Fruit fly (Drosophila melanogaster) whole organism, adult: ENCODE measurements around the gene MnM.

Source experiments
- CG11617 ChIP-seq: fragments of 200-800 bp; sonication (Bioruptor generic); optimal IDR thresholded peaks from 2 replicates; lab custom pipeline; 2017; ENCODE audit warnings: mild to moderate bottlenecking, missing biosample characterization, missing genetic modification reagents, missing genetic modification characterization
- CG12768 ChIP-seq: fragments of 200-800 bp; sonication (Bioruptor generic); optimal IDR thresholded peaks from 2 replicates; lab custom pipeline; 2017; ENCODE audit warnings: missing biosample characterization, missing genetic modification characterization, mild to moderate bottlenecking, moderate library complexity, missing genetic modification reagents
- CG14711 ChIP-seq: fragments of 200-800 bp; sonication (Bioruptor generic); optimal IDR thresholded peaks from 2 replicates; lab custom pipeline; 2018; ENCODE audit warnings: missing biosample characterization, mild to moderate bottlenecking, missing genetic modification characterization, moderate library complexity
- CG1620 ChIP-seq: fragments of 200-800 bp; sonication (Bioruptor generic); optimal IDR thresholded peaks from 2 replicates; lab custom pipeline; 2016; ENCODE audit warnings: missing biosample characterization, missing genetic modification characterization
- CG33017 ChIP-seq: fragments of 200-800 bp; sonication (Bioruptor generic); optimal IDR thresholded peaks from 2 replicates; lab custom pipeline; 2018; ENCODE audit warnings: missing biosample characterization, mild to moderate bottlenecking, missing genetic modification characterization, moderate library complexity
- CG5204 ChIP-seq: fragments of 200-800 bp; sonication (Bioruptor generic); optimal IDR thresholded peaks from 2 replicates; lab custom pipeline; 2016; ENCODE audit warnings: missing biosample characterization, missing genetic modification characterization
- CG7045 ChIP-seq: fragments of 200-800 bp; sonication (Bioruptor generic); optimal IDR thresholded peaks from 2 replicates; lab custom pipeline; 2017; ENCODE audit warnings: missing biosample characterization, mild to moderate bottlenecking, missing genetic modification characterization
- CG7101 ChIP-seq: fragments of 200-800 bp; sonication (Bioruptor generic); optimal IDR thresholded peaks from 2 replicates; lab custom pipeline; 2018; ENCODE audit warnings: missing biosample characterization, mild to moderate bottlenecking, missing genetic modification characterization, moderate library complexity
- Clk ChIP-seq: fragments of 200-800 bp; sonication (Bioruptor generic); optimal IDR thresholded peaks from 2 replicates; lab custom pipeline; 2017; ENCODE audit warnings: missing biosample characterization, missing genetic modification characterization
- Crg-1 ChIP-seq: fragments of 200-800 bp; sonication (Bioruptor generic); optimal IDR thresholded peaks from 2 replicates; lab custom pipeline; 2016; ENCODE audit warnings: missing biosample characterization, missing genetic modification characterization
- Hr96 ChIP-seq: fragments of 200-800 bp; sonication (Bioruptor generic); optimal IDR thresholded peaks from 2 replicates; lab custom pipeline; 2016; ENCODE audit warnings: missing biosample characterization, missing genetic modification characterization
- Mnt ChIP-seq: fragments of 200-800 bp; sonication (Bioruptor generic); optimal IDR thresholded peaks from 2 replicates; lab custom pipeline; 2016; ENCODE audit warnings: missing biosample characterization, mild to moderate bottlenecking, missing genetic modification characterization
- bab1 ChIP-seq: fragments of 200-800 bp; sonication (Bioruptor generic); optimal IDR thresholded peaks from 3 replicates; lab custom pipeline; 2019; ENCODE audit warnings: missing biosample characterization, mild to moderate bottlenecking, missing genetic modification characterization, moderate library complexity
- cic ChIP-seq: fragments of 200-800 bp; sonication (Bioruptor generic); optimal IDR thresholded peaks from 2 replicates; lab custom pipeline; 2017; ENCODE audit warnings: missing biosample characterization, mild to moderate bottlenecking, missing genetic modification characterization, moderate library complexity
- cnc ChIP-seq, 2 experiments: fragments of >200 bp; optimal IDR thresholded peaks; 2 replicates each; lab custom pipeline; 2017
- kay ChIP-seq: fragments of 200-800 bp; sonication (Bioruptor generic); peaks from one replicate; lab custom pipeline; 2016; ENCODE audit warnings: missing biosample characterization, missing genetic modification characterization, borderline replicate concordance
- ovo ChIP-seq: fragments of 200-800 bp; sonication (Bioruptor generic); optimal IDR thresholded peaks from 2 replicates; lab custom pipeline; 2016; ENCODE audit warnings: missing biosample characterization, missing genetic modification characterization
- pad ChIP-seq: fragments of 200-800 bp; sonication (Bioruptor generic); optimal IDR thresholded peaks from 3 replicates; lab custom pipeline; 2017; ENCODE audit warnings: missing biosample characterization, missing genetic modification characterization, mild to moderate bottlenecking, moderate library complexity, missing genetic modification reagents
- tj ChIP-seq: fragments of 200-800 bp; sonication (Bioruptor generic); optimal IDR thresholded peaks from 3 replicates; lab custom pipeline; 2017; ENCODE audit warnings: missing biosample characterization, mild to moderate bottlenecking, missing genetic modification characterization, moderate library complexity
- toe ChIP-seq: fragments of 200-800 bp; sonication (Bioruptor generic); optimal IDR thresholded peaks from 2 replicates; lab custom pipeline; 2016; ENCODE audit warnings: missing biosample characterization, missing genetic modification characterization

MnM gene

dm6 chr3L:3134064-3134545 lies 44.3 kb downstream of the MnM start:
- no peak for TF ChIP-seq Clk (GFP tag; lab: Kevin White, UChicago)
- TF ChIP-seq CG7045 (GFP tag; lab: Kevin White, UChicago), result no peak
- TF ChIP-seq tj, result peak; percentile 8
- no peak for TF ChIP-seq Hr96 (GFP tag; lab: Kevin White, UChicago)
- TF ChIP-seq pad (GFP tag; lab: Kevin White, UChicago), result no peak
- peak; percentile 9 for TF ChIP-seq cic (GFP tag; lab: Kevin White, UChicago)
- no peak for TF ChIP-seq Mnt (GFP tag; lab: Kevin White, UChicago)
- TF ChIP-seq CG12768 (GFP tag; lab: Kevin White, UChicago), result peak; percentile 16
- no peak for TF ChIP-seq bab1
- TF ChIP-seq kay (GFP tag; lab: Kevin White, UChicago), result no peak
- no peak for TF ChIP-seq toe (GFP tag; lab: Kevin White, UChicago)
- TF ChIP-seq CG14711 (tag; lab: Kevin White, UChicago), result no peak
- no peak for TF ChIP-seq CG1620 (GFP tag; lab: Kevin White, UChicago)
- TF ChIP-seq CG5204 (GFP tag; lab: Kevin White, UChicago), result no peak
- no peak for TF ChIP-seq CG11617 (GFP tag; lab: Kevin White, UChicago)
- no peak for TF ChIP-seq CG33017

dm6 chr3L:3127544-3127943 lies 50.8 kb downstream of the MnM start, which contains the start of gene promL:
TSS of gene promL (minus strand) at chr3L:3127724.
- TF ChIP-seq pad (GFP tag; lab: Kevin White, UChicago) (peak; percentile 46), bab1 (peak; percentile 91), CG5204 (GFP tag; lab: Kevin White, UChicago) (no peak), CG14711 (tag; lab: Kevin White, UChicago) (peak; percentile 41), cic (GFP tag; lab: Kevin White, UChicago) (no peak), Mnt (GFP tag; lab: Kevin White, UChicago) (peak; percentile 73), cnc (optimal IDR thresholded peaks at IDR 0.05; lab: Kevin White, UChicago) (no peak), Hr96 (GFP tag; lab: Kevin White, UChicago) (peak; percentile 12), CG33017 (peak; percentile 38), kay (GFP tag; lab: Kevin White, UChicago) (peak; percentile 42), CG1620 (GFP tag; lab: Kevin White, UChicago) (peak; percentile 54), ovo (GFP tag; lab: Kevin White, UChicago) (peak; percentile 82), Clk (GFP tag; lab: Kevin White, UChicago) (no peak), toe (GFP tag; lab: Kevin White, UChicago) (peak; percentile 35), CG7101 (peak; percentile 41), CG7045 (GFP tag; lab: Kevin White, UChicago) (no peak), CG12768 (GFP tag; lab: Kevin White, UChicago) (no peak), Crg-1 (peak; percentile 63), CG11617 (GFP tag; lab: Kevin White, UChicago) (peak; percentile 69), tj (no peak)

- TF ChIP-seq CG7101 (no peak), cic (GFP tag; lab: Kevin White, UChicago) (no peak), CG11617 (GFP tag; lab: Kevin White, UChicago) (no peak), toe (GFP tag; lab: Kevin White, UChicago) (no peak), Crg-1 (no peak), CG1620 (GFP tag; lab: Kevin White, UChicago) (no peak), ovo (GFP tag; lab: Kevin White, UChicago) (no peak), pad (GFP tag; lab: Kevin White, UChicago) (no peak), kay (GFP tag; lab: Kevin White, UChicago) (no peak), bab1 (no peak), Clk (GFP tag; lab: Kevin White, UChicago) (no peak), tj (no peak), CG33017 (no peak), CG5204 (GFP tag; lab: Kevin White, UChicago) (no peak), CG7045 (GFP tag; lab: Kevin White, UChicago) (no peak), CG12768 (GFP tag; lab: Kevin White, UChicago) (no peak), Mnt (GFP tag; lab: Kevin White, UChicago) (no peak), cnc (optimal IDR thresholded peaks at IDR 0.05; lab: Kevin White, UChicago) (no peak)
Measured at dm6 chr3L:3126478-3126877, 51.9 kb downstream of the MnM start.

- TF ChIP-seq Crg-1, result no peak
- no peak for TF ChIP-seq Hr96 (GFP tag; lab: Kevin White, UChicago)
- no peak for TF ChIP-seq cic (GFP tag; lab: Kevin White, UChicago)
- TF ChIP-seq CG5204 (GFP tag; lab: Kevin White, UChicago), result no peak
- TF ChIP-seq kay (GFP tag; lab: Kevin White, UChicago), result peak; percentile 60
- TF ChIP-seq tj, result peak; percentile 55
- TF ChIP-seq CG7045 (GFP tag; lab: Kevin White, UChicago), result no peak
- no peak for TF ChIP-seq toe (GFP tag; lab: Kevin White, UChicago)
- no peak for TF ChIP-seq CG11617 (GFP tag; lab: Kevin White, UChicago)
- no peak for TF ChIP-seq ovo (GFP tag; lab: Kevin White, UChicago)
- TF ChIP-seq cnc (optimal IDR thresholded peaks at IDR 0.05; lab: Kevin White, UChicago), result no peak
Measured at dm6 chr3L:3125649-3126130, 52.7 kb downstream of the MnM start.

dm6 chr3L:3124939-3125648 lies 53.3 kb downstream of the MnM start:
- TF ChIP-seq CG5204 (GFP tag; lab: Kevin White, UChicago) (no peak), CG7101 (no peak), Mnt (GFP tag; lab: Kevin White, UChicago) (no peak), Clk (GFP tag; lab: Kevin White, UChicago) (no peak), CG7045 (GFP tag; lab: Kevin White, UChicago) (no peak), bab1 (no peak), toe (GFP tag; lab: Kevin White, UChicago) (no peak), ovo (GFP tag; lab: Kevin White, UChicago) (no peak), Hr96 (GFP tag; lab: Kevin White, UChicago) (no peak), cic (GFP tag; lab: Kevin White, UChicago) (no peak), kay (GFP tag; lab: Kevin White, UChicago) (no peak)
